Worm (Caenorhabditis elegans) whole organism, L1 larva: ENCODE results near the gene ugt-20.

Experiments used
- ama-1 ChIP-seq: fragments of 150-350 bp; optimal IDR thresholded peaks from 2 replicates; lab custom pipeline; 2014
- fkh-4 ChIP-seq: sonication (generic microtip); optimal IDR thresholded peaks from 2 replicates; lab custom pipeline; 2016; ENCODE audit warnings: missing compliant biosample characterization, missing genetic modification characterization, borderline replicate concordance
- isw-1 ChIP-seq: fragments of 200-800 bp; sonication (Bioruptor generic); IDR thresholded peaks from 2 replicates; pipeline ENCODE4 v1.3.6; 2022; ENCODE audit warnings: missing genetic modification characterization, missing compliant biosample characterization
- lin-39 ChIP-seq: fragments of 150-350 bp; optimal IDR thresholded peaks from 2 replicates; lab custom pipeline; 2014; ENCODE audit warnings: missing biosample characterization, missing genetic modification reagents, missing genetic modification characterization
- lsy-2 ChIP-seq, 2 experiments: fragments of 150-350 bp; optimal IDR thresholded peaks; 2 replicates each; lab custom pipeline; 2014; ENCODE audit warnings: missing biosample characterization in 2 of 2, missing genetic modification characterization in 2 of 2
- mdl-1 ChIP-seq, 2 experiments: fragments of 150-350 bp; optimal IDR thresholded peaks; 2 replicates each; lab custom pipeline; 2014 to 2017; ENCODE audit warnings: missing biosample characterization in 2 of 2, missing genetic modification characterization in 2 of 2, inconsistent platforms in 1 of 2
- nhr-76 ChIP-seq: sonication (generic microtip); optimal IDR thresholded peaks from 2 replicates; lab custom pipeline; 2017; ENCODE audit warnings: missing biosample characterization, missing genetic modification characterization
- nhr-77 ChIP-seq: fragments of 150-350 bp; optimal IDR thresholded peaks from 2 replicates; lab custom pipeline; 2014; ENCODE audit warnings: missing biosample characterization, missing genetic modification characterization
- pag-3 ChIP-seq: sonication (generic microtip); optimal IDR thresholded peaks from 2 replicates; lab custom pipeline; 2017; ENCODE audit warnings: missing genetic modification characterization, mild to moderate bottlenecking, missing compliant biosample characterization, antibody characterized with exemption, borderline replicate concordance; ENCODE audit not compliant: insufficient read depth
- ztf-4 ChIP-seq: fragments of 150-350 bp; optimal IDR thresholded peaks from 2 replicates; lab custom pipeline; 2014; ENCODE audit warnings: missing biosample characterization, missing genetic modification characterization

- TF ChIP-seq nhr-76 (tag; lab: Kevin White, UChicago) (no peak), mdl-1 (tag; optimal IDR thresholded peaks at IDR 0.05; lab: Kevin White, UChicago) (no peak), ztf-4 (tag; lab: Kevin White, UChicago) (no peak), lin-39 (no peak), nhr-77 (tag; lab: Kevin White, UChicago) (no peak), lsy-2 (tag; optimal IDR thresholded peaks at IDR 0.05; lab: Kevin White, UChicago) (no peak), pag-3 (no peak), fkh-4 (tag; lab: Kevin White, UChicago) (no peak), ama-1 (lab: Kevin White, UChicago) (no peak), isw-1 (GFP tag; lab: Robert Waterston, UW) (no peak)
These were observed 10.9 kb upstream of the ugt-20 start for ce11 chrIV:6094315-6094606.
